Worm (Caenorhabditis elegans): Measurements from ENCODE around the gene nhr-175.

nhr-175 gene

DNA sequence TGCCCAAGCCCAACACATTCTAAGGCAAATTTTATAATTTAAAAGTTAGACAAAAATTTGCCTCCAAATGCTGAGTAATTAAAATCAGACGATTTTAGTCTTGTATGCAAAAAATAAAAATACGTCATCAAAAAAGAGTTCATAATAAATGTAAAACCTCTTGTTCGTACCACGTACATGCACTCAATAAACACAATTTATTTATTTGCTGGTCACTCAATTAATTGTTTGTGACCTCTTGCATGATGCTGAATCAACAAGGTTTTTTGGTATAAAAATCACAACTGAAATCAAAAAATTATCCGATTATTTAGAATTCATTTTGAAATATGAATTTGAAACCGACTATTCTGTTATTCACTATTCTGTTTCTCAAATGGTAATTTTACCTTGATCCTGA lies 16.3 kb upstream of the nhr-175 start, which contains the start of gene hpx-2:
Gene hpx-2 (plus strand): TSS at position 301 of the 400 bp plus-strand sequence.
- TF ChIP-seq nhr-11 (tag; optimal IDR thresholded peaks at IDR 0.05) (no peak), nhr-129 (tag; optimal IDR thresholded peaks at IDR 0.05) (no peak), mab-5 (tag; optimal IDR thresholded peaks at IDR 0.05) (no peak), sma-3 (GFP tag; optimal IDR thresholded peaks at IDR 0.05) (no peak), nhr-6 (tag; optimal IDR thresholded peaks at IDR 0.05) (no peak), crh-2 (tag; optimal IDR thresholded peaks at IDR 0.05) (no peak), zag-1 (tag; optimal IDR thresholded peaks at IDR 0.05) (no peak), nhr-21 (tag; optimal IDR thresholded peaks at IDR 0.05) (no peak), nhr-23 (tag; optimal IDR thresholded peaks at IDR 0.05) (no peak), R02D3.7 (tag; optimal IDR thresholded peaks at IDR 0.05) (no peak), sma-9 (GFP tag; optimal IDR thresholded peaks at IDR 0.05) (no peak), sma-9 (tag; optimal IDR thresholded peaks at IDR 0.05) (no peak)

- TF ChIP-seq snpc-4 (tag; optimal IDR thresholded peaks at IDR 0.05) (no peak), ceh-82 (tag; optimal IDR thresholded peaks at IDR 0.05) (no peak), dmd-4 (tag; optimal IDR thresholded peaks at IDR 0.05) (no peak), F13H6.1 (tag; optimal IDR thresholded peaks at IDR 0.05) (peak; percentile 10), sma-3 (GFP tag; optimal IDR thresholded peaks at IDR 0.05) (no peak)
Measured at ce11 chrV:13854306-13854705, 12.2 kb upstream of the nhr-175 start, which contains the start of gene ttr-21. Gene ttr-21 (minus strand): TSS chrV:13854405.

ce11 chrV:13856376-13856775 lies 10.1 kb upstream of the nhr-175 start, which contains the start of gene srx-134:
Gene srx-134 (minus strand): TSS chrV:13856476.
- no peak for TF ChIP-seq ZK546.5 (tag; optimal IDR thresholded peaks at IDR 0.05)
- TF ChIP-seq lin-11 (tag; optimal IDR thresholded peaks at IDR 0.05) = no peak
- no peak for TF ChIP-seq lin-13 (GFP tag; optimal IDR thresholded peaks at IDR 0.05)
- no peak for TF ChIP-seq R02D3.7 (tag; optimal IDR thresholded peaks at IDR 0.05)
- TF ChIP-seq mbf-1 (tag; optimal IDR thresholded peaks at IDR 0.05) = no peak
- no peak for TF ChIP-seq nhr-77 (tag; optimal IDR thresholded peaks at IDR 0.05)
- no peak for TF ChIP-seq lsy-2 (tag; optimal IDR thresholded peaks at IDR 0.05)
- TF ChIP-seq aly-2 (tag; optimal IDR thresholded peaks at IDR 0.05) = no peak
- no peak for TF ChIP-seq nhr-11 (tag; optimal IDR thresholded peaks at IDR 0.05)
- no peak for TF ChIP-seq ztf-1 (GFP tag; conservative IDR thresholded peaks at IDR 0.05)
- no peak for TF ChIP-seq crh-2 (tag; optimal IDR thresholded peaks at IDR 0.05)
- TF ChIP-seq lin-39 (tag; optimal IDR thresholded peaks at IDR 0.05) = no peak

DNA sequence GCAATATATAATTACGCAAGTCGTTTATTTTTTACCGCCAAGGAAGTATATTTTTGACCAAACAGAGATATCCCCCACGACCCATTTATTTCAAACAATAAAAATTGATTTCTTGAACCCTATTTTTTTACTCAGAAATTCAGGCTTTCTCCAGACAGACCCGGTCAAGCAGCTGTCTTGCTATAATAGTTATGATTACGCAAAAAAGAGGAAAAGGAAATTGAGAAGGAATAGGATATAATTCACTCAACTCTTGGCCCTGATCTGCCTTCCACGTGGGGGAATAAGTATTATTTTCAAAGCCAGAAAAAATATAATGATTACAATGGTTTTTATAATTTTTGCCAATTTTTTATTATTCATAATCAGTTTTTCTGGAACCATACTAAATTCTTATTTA lies 9.4 kb upstream of the nhr-175 start, which contains the start of gene srx-136:
Gene srx-136 (plus strand): TSS at position 301 of the 400 bp plus-strand sequence.
- TF ChIP-seq nhr-25 (tag; optimal IDR thresholded peaks at IDR 0.05) (no peak), lin-13 (GFP tag; optimal IDR thresholded peaks at IDR 0.05) (no peak), unc-39 (tag; optimal IDR thresholded peaks at IDR 0.05) (no peak), ztf-1 (GFP tag; conservative IDR thresholded peaks at IDR 0.05) (no peak), peb-1 (tag; optimal IDR thresholded peaks at IDR 0.05) (no peak), elt-3 (tag; optimal IDR thresholded peaks at IDR 0.05) (no peak), nhr-23 (tag; optimal IDR thresholded peaks at IDR 0.05) (no peak), mab-5 (tag; optimal IDR thresholded peaks at IDR 0.05) (no peak), C34F6.9 (tag; optimal IDR thresholded peaks at IDR 0.05) (no peak), lin-11 (tag; optimal IDR thresholded peaks at IDR 0.05) (no peak), mdl-1 (tag; optimal IDR thresholded peaks at IDR 0.05) (no peak), nhr-10 (tag; optimal IDR thresholded peaks at IDR 0.05) (no peak)

DNA sequence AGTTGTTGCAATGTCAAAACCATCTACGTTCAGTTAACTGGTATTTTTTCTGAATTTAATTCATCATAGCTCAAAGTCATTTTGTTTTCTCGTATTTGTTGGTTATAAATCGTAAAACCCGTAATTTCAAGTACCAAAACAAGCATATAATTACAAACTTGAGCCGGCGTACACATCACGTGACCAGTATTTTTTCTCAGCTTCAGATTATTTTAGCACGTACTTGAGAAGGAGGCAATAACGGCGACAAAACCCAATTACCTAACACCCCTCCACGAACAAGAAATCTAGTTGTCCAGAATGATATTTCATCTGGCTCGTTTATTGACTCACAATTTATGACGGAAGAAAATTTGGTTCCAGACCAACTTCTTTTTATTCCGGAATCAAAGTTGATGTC lies 7.6 kb upstream of the nhr-175 start, which contains the start of gene srx-135:
Gene srx-135 (plus strand): TSS at position 301 of the 400 bp plus-strand sequence.
- no peak for TF ChIP-seq fos-1 (tag; optimal IDR thresholded peaks at IDR 0.05)
- no peak for TF ChIP-seq gmeb-1 (tag; optimal IDR thresholded peaks at IDR 0.05)
- no peak for TF ChIP-seq mbf-1 (tag; optimal IDR thresholded peaks at IDR 0.05)
- no peak for TF ChIP-seq elt-3 (tag; optimal IDR thresholded peaks at IDR 0.05)
- TF ChIP-seq ceh-82 (tag; optimal IDR thresholded peaks at IDR 0.05) = no peak
- no peak for TF ChIP-seq ztf-4 (tag; optimal IDR thresholded peaks at IDR 0.05)
- TF ChIP-seq skn-1 (tag; optimal IDR thresholded peaks at IDR 0.05) = no peak
- TF ChIP-seq ztf-1 (GFP tag; conservative IDR thresholded peaks at IDR 0.05) = no peak
- no peak for TF ChIP-seq unc-39 (tag; optimal IDR thresholded peaks at IDR 0.05)
- TF ChIP-seq crh-2 (tag; optimal IDR thresholded peaks at IDR 0.05) = no peak
- TF ChIP-seq peb-1 (tag; optimal IDR thresholded peaks at IDR 0.05) = no peak
- TF ChIP-seq alr-1 (tag; optimal IDR thresholded peaks at IDR 0.05) = no peak
- TF ChIP-seq C34F6.9 (tag; optimal IDR thresholded peaks at IDR 0.05) = no peak
- no peak for TF ChIP-seq egl-27 (tag; optimal IDR thresholded peaks at IDR 0.05)
- no peak for TF ChIP-seq unc-62 (GFP tag; optimal IDR thresholded peaks at IDR 0.05)
